Worm (Caenorhabditis elegans): ENCODE results near the gene orc-1.
A peak's percentile ranks its signal among the peaks of the same experiment; 100 is the strongest.

Gene orc-1

ce11 chrIII:10632590-10633402 lies 10.1 kb upstream of the orc-1 start, which contains the start of gene Y39A1A.10 (continued):
- TF ChIP-seq vab-7 (GFP tag; IDR thresholded peaks at IDR 0.05) = no peak
- no peak for TF ChIP-seq Y75B8A.6 (GFP tag; IDR thresholded peaks at IDR 0.05)
- no peak for TF ChIP-seq T20F7.1 (GFP tag; optimal IDR thresholded peaks at IDR 0.05)
- no peak for TF ChIP-seq ztf-11 (tag; optimal IDR thresholded peaks at IDR 0.05)
- TF ChIP-seq nhr-48 (tag; optimal IDR thresholded peaks at IDR 0.05) = peak; percentile 3
- no peak for TF ChIP-seq dmd-8 (GFP tag; IDR thresholded peaks at IDR 0.05)
- TF ChIP-seq spr-3 (GFP tag; optimal IDR thresholded peaks at IDR 0.05) = no peak
- no peak for TF ChIP-seq sdz-12 (GFP tag; optimal IDR thresholded peaks at IDR 0.05)
- no peak for TF ChIP-seq lin-29 (GFP tag; IDR thresholded peaks at IDR 0.05)
- no peak for TF ChIP-seq lim-7 (GFP tag; IDR thresholded peaks at IDR 0.05)
- no peak for TF ChIP-seq dmd-9 (GFP tag; IDR thresholded peaks at IDR 0.05)
- TF ChIP-seq lin-1 (GFP tag; IDR thresholded peaks at IDR 0.05) = no peak
- no peak for TF ChIP-seq jun-1 (tag; optimal IDR thresholded peaks at IDR 0.05)
- peak; percentile 24 for TF ChIP-seq dve-1 (tag; optimal IDR thresholded peaks at IDR 0.05; ENCODE audit: insufficient read depth)
- no peak for TF ChIP-seq nhr-111 (GFP tag; optimal IDR thresholded peaks at IDR 0.05)
- TF ChIP-seq R02D3.7 (tag; optimal IDR thresholded peaks at IDR 0.05) = no peak
- TF ChIP-seq daf-16 (GFP tag; optimal IDR thresholded peaks at IDR 0.05) = peak in 1 of 2 experiments; percentile 58
- TF ChIP-seq daf-16 (tag; optimal IDR thresholded peaks at IDR 0.05) = peak; percentile 51
- no peak for TF ChIP-seq hif-1 (tag; optimal IDR thresholded peaks at IDR 0.05)
- peak; percentile 19; the same call in 1 of the 2 replicates for TF ChIP-seq hmg-1.1 (GFP tag; IDR thresholded peaks at IDR 0.05)
- no peak for TF ChIP-seq nhr-11 (tag; optimal IDR thresholded peaks at IDR 0.05)
- no peak for TF ChIP-seq ceh-82 (tag; optimal IDR thresholded peaks at IDR 0.05)
- TF ChIP-seq daf-19 (GFP tag; conservative IDR thresholded peaks at IDR 0.05) = no peak
- TF ChIP-seq unc-39 (tag; optimal IDR thresholded peaks at IDR 0.05) = no peak
- TF ChIP-seq skn-1 (tag; optimal IDR thresholded peaks at IDR 0.05) = no peak
- TF ChIP-seq nhr-25 (tag; optimal IDR thresholded peaks at IDR 0.05; ENCODE audit: borderline replicate concordance, insufficient read depth) = peak; percentile 80
- no peak for TF ChIP-seq lin-13 (GFP tag; optimal IDR thresholded peaks at IDR 0.05)
- TF ChIP-seq F44E2.7 (GFP tag; IDR thresholded peaks at IDR 0.05) = no peak
- peak; percentile 67 for TF ChIP-seq fkh-10 (GFP tag; optimal IDR thresholded peaks at IDR 0.05)
- TF ChIP-seq ceh-62 (tag; optimal IDR thresholded peaks at IDR 0.05) = no peak
- no peak for TF ChIP-seq cey-2 (tag; optimal IDR thresholded peaks at IDR 0.05; ENCODE audit: borderline replicate concordance, insufficient read depth)
- peak; percentile 3 for TF ChIP-seq hlh-30 (tag; optimal IDR thresholded peaks at IDR 0.05; ENCODE audit: insufficient read depth)
- TF ChIP-seq aha-1 (tag) = peak; percentile 96
- peak; percentile 15 for TF ChIP-seq rbr-2 (tag; optimal IDR thresholded peaks at IDR 0.05)
- 0 out of 2 replicates have a peak, but pooled peaks have one; percentile 11 for TF ChIP-seq php-3 (GFP tag; IDR thresholded peaks at IDR 0.05)
- TF ChIP-seq zip-2 (tag; optimal IDR thresholded peaks at IDR 0.05) = no peak
- TF ChIP-seq madf-5 (GFP tag; IDR thresholded peaks at IDR 0.05) = no peak
- TF ChIP-seq mxl-3 (GFP tag; optimal IDR thresholded peaks at IDR 0.05) = no peak
- no peak for TF ChIP-seq duxl-1 (tag; optimal IDR thresholded peaks at IDR 0.05; ENCODE audit: poor library complexity)
- TF ChIP-seq ceh-44 (GFP tag; IDR thresholded peaks at IDR 0.05) = no peak
- no peak for TF ChIP-seq zfp-2 (tag; optimal IDR thresholded peaks at IDR 0.05)
- TF ChIP-seq zag-1 (tag; optimal IDR thresholded peaks at IDR 0.05) = no peak
- no peak for TF ChIP-seq dmd-6 (GFP tag; IDR thresholded peaks at IDR 0.05)
- no peak for TF ChIP-seq daf-12 (tag; optimal IDR thresholded peaks at IDR 0.05)
- peak; percentile 57 for TF ChIP-seq mep-1 (tag; optimal IDR thresholded peaks at IDR 0.05)
- no peak for TF ChIP-seq egl-27 (tag; optimal IDR thresholded peaks at IDR 0.05)
- 0 out of 2 replicates have a peak, but pooled peaks have one; percentile 9 for TF ChIP-seq arid-1 (GFP tag; conservative IDR thresholded peaks at IDR 0.05)
- TF ChIP-seq hlh-11 (tag; optimal IDR thresholded peaks at IDR 0.05) = peak; percentile 70
- no peak for TF ChIP-seq lin-39 (tag; optimal IDR thresholded peaks at IDR 0.05)
- no peak for TF ChIP-seq attf-4 (tag; optimal IDR thresholded peaks at IDR 0.05)
